Fruit fly (Drosophila melanogaster) whole organism, embryonic: ENCODE data around the gene CG15498.

ENCODE experiments used
- B-H2 ChIP-seq: fragments of 200-800 bp; sonication (Bioruptor generic); optimal IDR thresholded peaks from 2 replicates; lab custom pipeline; 2018; ENCODE audit warnings: missing biosample characterization, mild to moderate bottlenecking, missing genetic modification characterization
- CG10209 ChIP-seq: fragments of 200-800 bp; sonication (Bioruptor generic); optimal IDR thresholded peaks from 3 replicates; lab custom pipeline; 2017; ENCODE audit warnings: missing biosample characterization, mild to moderate bottlenecking, missing genetic modification characterization, missing genetic modification reagents
- CG10366 ChIP-seq: fragments of 200-800 bp; sonication (Bioruptor generic); IDR thresholded peaks from 2 replicates; pipeline ENCODE4 v1.3.6; 2022; ENCODE audit warnings: missing biosample characterization, missing genetic modification characterization
- CG11085 ChIP-seq: fragments of 200-800 bp; sonication (Bioruptor generic); IDR thresholded peaks from 2 replicates; pipeline ENCODE4 v1.3.6; 2022; ENCODE audit warnings: missing biosample characterization, missing genetic modification characterization
- CG12391 ChIP-seq: fragments of 200-800 bp; sonication (Bioruptor generic); optimal IDR thresholded peaks from 3 replicates; lab custom pipeline; 2018; ENCODE audit warnings: missing biosample characterization, mild to moderate bottlenecking, missing genetic modification characterization, moderate library complexity
- CG1529 ChIP-seq: fragments of 200-800 bp; sonication (Bioruptor generic); optimal IDR thresholded peaks from 3 replicates; lab custom pipeline; 2018; ENCODE audit warnings: missing biosample characterization, missing genetic modification characterization
- CG17568 ChIP-seq: fragments of 200-800 bp; sonication (Bioruptor generic); optimal IDR thresholded peaks from 2 replicates; lab custom pipeline; 2018; ENCODE audit warnings: missing biosample characterization, mild to moderate bottlenecking, missing genetic modification characterization, moderate library complexity
- CG17612 ChIP-seq: fragments of 200-800 bp; sonication (Bioruptor generic); IDR thresholded peaks from 2 replicates; pipeline ENCODE4 v1.3.6; 2022; ENCODE audit warnings: missing biosample characterization, missing genetic modification characterization
- CG31441 ChIP-seq: fragments of 200-800 bp; sonication (Bioruptor generic); IDR thresholded peaks from 2 replicates; pipeline ENCODE4 v1.3.6; 2022; ENCODE audit warnings: missing biosample characterization, missing genetic modification characterization
- CG32772 ChIP-seq: fragments of 200-800 bp; sonication (Bioruptor generic); IDR thresholded peaks from 2 replicates; pipeline ENCODE4 v1.3.6; 2022; ENCODE audit warnings: missing biosample characterization, missing genetic modification characterization
- CG34224 ChIP-seq: fragments of 200-800 bp; sonication (Bioruptor generic); IDR thresholded peaks from 3 replicates; pipeline ENCODE4 v1.3.6; 2022; ENCODE audit warnings: missing biosample characterization, missing genetic modification characterization; ENCODE audit not compliant: partially characterized antibody
- CG34376 ChIP-seq: fragments of 200-800 bp; sonication (Bioruptor generic); optimal IDR thresholded peaks from 2 replicates; lab custom pipeline; 2018; ENCODE audit warnings: missing biosample characterization, mild to moderate bottlenecking, missing genetic modification characterization
- CG3838 ChIP-seq: fragments of 200-800 bp; sonication (Bioruptor generic); optimal IDR thresholded peaks from 3 replicates; lab custom pipeline; 2016; ENCODE audit warnings: missing biosample characterization, missing genetic modification characterization
- CG4282 ChIP-seq: fragments of 200-800 bp; sonication (Bioruptor generic); optimal IDR thresholded peaks from 2 replicates; lab custom pipeline; 2016; ENCODE audit warnings: missing biosample characterization, missing genetic modification characterization
- CG6254 ChIP-seq: fragments of 200-800 bp; sonication (Bioruptor generic); optimal IDR thresholded peaks from 3 replicates; lab custom pipeline; 2017; ENCODE audit warnings: mild to moderate bottlenecking, missing biosample characterization, missing genetic modification reagents, missing genetic modification characterization
- CG8290 ChIP-seq, 3 experiments: fragments of 200-800 bp; sonication (Bioruptor generic); optimal IDR thresholded peaks; 2 replicates each; lab custom pipeline; 2016 to 2019; ENCODE audit warnings: missing biosample characterization in 3 of 3, missing genetic modification characterization in 3 of 3, mild to moderate bottlenecking in 2 of 3, moderate library complexity in 1 of 3
- CG9727 ChIP-seq: fragments of 200-800 bp; sonication (Bioruptor generic); optimal IDR thresholded peaks from 3 replicates; lab custom pipeline; 2017; ENCODE audit warnings: missing biosample characterization, mild to moderate bottlenecking, missing genetic modification characterization
- CG9797 ChIP-seq: fragments of 200-800 bp; sonication (Bioruptor generic); optimal IDR thresholded peaks from 3 replicates; lab custom pipeline; 2018; ENCODE audit warnings: missing biosample characterization, mild to moderate bottlenecking, missing genetic modification characterization
- Camta ChIP-seq: fragments of 200-800 bp; sonication (Bioruptor generic); optimal IDR thresholded peaks from 2 replicates; lab custom pipeline; 2016; ENCODE audit warnings: missing biosample characterization, missing genetic modification characterization
- D19B ChIP-seq: fragments of 200-800 bp; sonication (Bioruptor generic); optimal IDR thresholded peaks from 2 replicates; lab custom pipeline; 2017; ENCODE audit warnings: missing biosample characterization, mild to moderate bottlenecking, missing genetic modification characterization
- Eip74EF ChIP-seq, 2 experiments: fragments of 200-800 bp in 1 of 2; fragments of >200 bp in 1 of 2; sonication (Bioruptor generic) in 1 of 2; optimal IDR thresholded peaks; 2 replicates each; lab custom pipeline; 2017 to 2019; ENCODE audit warnings: missing biosample characterization in 2 of 2, missing genetic modification characterization in 2 of 2, mild to moderate bottlenecking in 1 of 2, moderate library complexity in 1 of 2
- Gsc ChIP-seq: fragments of 200-800 bp; sonication (Bioruptor generic); IDR thresholded peaks from 2 replicates; pipeline ENCODE4 v1.3.6; 2022; ENCODE audit warnings: missing biosample characterization, missing genetic modification characterization
- HmgD ChIP-seq: fragments of 200-800 bp; sonication (Bioruptor generic); optimal IDR thresholded peaks from 3 replicates; lab custom pipeline; 2016; ENCODE audit warnings: missing biosample characterization, missing genetic modification characterization
- Hr51 ChIP-seq, 2 experiments: fragments of 200-800 bp; sonication (Bioruptor generic); optimal IDR thresholded peaks; 2 replicates in 1 of 2; 3 replicates in 1 of 2; lab custom pipeline; 2016 to 2018; ENCODE audit warnings: missing biosample characterization in 2 of 2, missing genetic modification characterization in 2 of 2, mild to moderate bottlenecking in 1 of 2, moderate library complexity in 1 of 2
- MBD-R2 ChIP-seq: fragments of 200-800 bp; sonication (Bioruptor generic); IDR thresholded peaks from 2 replicates; pipeline ENCODE4 v1.3.6; 2022; ENCODE audit warnings: missing biosample characterization, missing genetic modification characterization
- Mes4 ChIP-seq: fragments of 200-800 bp; sonication (Bioruptor generic); optimal IDR thresholded peaks from 2 replicates; lab custom pipeline; 2016; ENCODE audit warnings: missing biosample characterization, missing genetic modification characterization
- Mrtf ChIP-seq: fragments of 200-800 bp; sonication (Bioruptor generic); IDR thresholded peaks from 3 replicates; pipeline ENCODE4 v1.3.6; 2022; ENCODE audit warnings: missing biosample characterization, missing genetic modification characterization
- Neu2 ChIP-seq: fragments of 200-800 bp; sonication (Bioruptor generic); optimal IDR thresholded peaks from 3 replicates; lab custom pipeline; 2016; ENCODE audit warnings: missing biosample characterization, missing genetic modification characterization, borderline replicate concordance
- Opbp ChIP-seq: fragments of 200-800 bp; sonication (Bioruptor generic); IDR thresholded peaks from 3 replicates; pipeline ENCODE4 v1.3.6; 2022; ENCODE audit warnings: missing biosample characterization, missing genetic modification characterization; ENCODE audit not compliant: partially characterized antibody
- Rx ChIP-seq: fragments of 200-800 bp; sonication (Bioruptor generic); IDR thresholded peaks from 2 replicates; pipeline ENCODE4 v1.3.6; 2022; ENCODE audit warnings: missing biosample characterization, missing genetic modification characterization
- Sox100B ChIP-seq: fragments of 200-800 bp; sonication (Bioruptor generic); optimal IDR thresholded peaks from 3 replicates; lab custom pipeline; 2018; ENCODE audit warnings: missing biosample characterization, mild to moderate bottlenecking, missing genetic modification characterization
- YL-1 ChIP-seq: fragments of 200-800 bp; sonication (Bioruptor generic); optimal IDR thresholded peaks from 3 replicates; lab custom pipeline; 2017; ENCODE audit warnings: missing biosample characterization, mild to moderate bottlenecking, missing genetic modification characterization
- al ChIP-seq: fragments of 200-800 bp; sonication (Bioruptor generic); IDR thresholded peaks from 2 replicates; pipeline ENCODE4 v1.3.6; 2022; ENCODE audit warnings: missing biosample characterization, missing genetic modification characterization
- ash1 ChIP-seq: fragments of 200-800 bp; sonication (Bioruptor generic); optimal IDR thresholded peaks from 2 replicates; lab custom pipeline; 2018; ENCODE audit warnings: missing biosample characterization, mild to moderate bottlenecking, missing genetic modification characterization
- ato ChIP-seq: fragments of 200-800 bp; sonication (Bioruptor generic); IDR thresholded peaks from 2 replicates; pipeline ENCODE4 v1.3.6; 2022; ENCODE audit warnings: missing biosample characterization, missing genetic modification characterization; ENCODE audit not compliant: partially characterized antibody
- her ChIP-seq: fragments of 200-800 bp; sonication (Bioruptor generic); optimal IDR thresholded peaks from 2 replicates; lab custom pipeline; 2016; ENCODE audit warnings: missing biosample characterization, missing genetic modification characterization
- kah ChIP-seq: fragments of 200-800 bp; sonication (Bioruptor generic); optimal IDR thresholded peaks from 2 replicates; lab custom pipeline; 2018; ENCODE audit warnings: missing biosample characterization, mild to moderate bottlenecking, missing genetic modification characterization
- lbe ChIP-seq: fragments of 200-800 bp; sonication (Bioruptor generic); optimal IDR thresholded peaks from 2 replicates; lab custom pipeline; 2016; ENCODE audit warnings: missing biosample characterization, mild to moderate bottlenecking, missing genetic modification characterization
- org-1 ChIP-seq: fragments of 200-800 bp; sonication (Bioruptor generic); optimal IDR thresholded peaks from 2 replicates; lab custom pipeline; 2017; ENCODE audit warnings: missing biosample characterization, missing genetic modification characterization
- pho ChIP-seq: fragments of 200-800 bp; sonication (Bioruptor generic); optimal IDR thresholded peaks from 2 replicates; lab custom pipeline; 2016; ENCODE audit warnings: missing biosample characterization, missing genetic modification characterization
- pita ChIP-seq: fragments of 200-800 bp; sonication (Bioruptor generic); optimal IDR thresholded peaks from 2 replicates; lab custom pipeline; 2017; ENCODE audit warnings: missing biosample characterization, mild to moderate bottlenecking, missing genetic modification characterization
- repo ChIP-seq: fragments of 200-800 bp; sonication (Bioruptor generic); optimal IDR thresholded peaks from 2 replicates; lab custom pipeline; 2016; ENCODE audit warnings: missing biosample characterization, missing genetic modification characterization
- rib ChIP-seq: fragments of 200-800 bp; sonication (Bioruptor generic); IDR thresholded peaks from 2 replicates; pipeline ENCODE4 v1.3.6; 2022; ENCODE audit warnings: missing biosample characterization, missing genetic modification characterization
- scrt ChIP-seq: fragments of 200-800 bp; sonication (Bioruptor generic); optimal IDR thresholded peaks from 2 replicates; lab custom pipeline; 2018; ENCODE audit warnings: missing biosample characterization, mild to moderate bottlenecking, missing genetic modification characterization, moderate library complexity
- slbo ChIP-seq: fragments of 200-800 bp; sonication (Bioruptor generic); IDR thresholded peaks from 2 replicates; pipeline ENCODE4 v1.3.6; 2022; ENCODE audit warnings: missing biosample characterization, missing genetic modification characterization
- slp2 ChIP-seq: fragments of 200-800 bp; sonication (Bioruptor generic); optimal IDR thresholded peaks from 2 replicates; lab custom pipeline; 2016; ENCODE audit warnings: missing biosample characterization, missing genetic modification characterization
- so ChIP-seq: fragments of 200-800 bp; sonication (Bioruptor generic); IDR thresholded peaks from 3 replicates; pipeline ENCODE4 v1.3.6; 2022; ENCODE audit warnings: missing biosample characterization, missing genetic modification characterization
- vnd ChIP-seq: fragments of 200-800 bp; sonication (Bioruptor generic); IDR thresholded peaks from 3 replicates; pipeline ENCODE4 v1.3.6; 2022; ENCODE audit warnings: missing biosample characterization, missing genetic modification characterization; ENCODE audit not compliant: partially characterized antibody

CG15498 gene

dm6 chr3R:21534697-21535676 is 34.0 kb downstream of the CG15498 start (continued):
- no peak for TF ChIP-seq CG8290 (GFP tag; optimal IDR thresholded peaks at IDR 0.05; lab: Kevin White, UChicago)
- TF ChIP-seq CG8290 (tag; optimal IDR thresholded peaks at IDR 0.05; lab: Kevin White, UChicago) = no peak
- TF ChIP-seq CG9727 (GFP tag; lab: Kevin White, UChicago) = peak; percentile 61
- TF ChIP-seq CG9797 (GFP tag; lab: Kevin White, UChicago) = no peak
- TF ChIP-seq ash1 (GFP tag; lab: Kevin White, UChicago) = no peak
- no peak for TF ChIP-seq Mes4 (GFP tag; lab: Kevin White, UChicago)
- TF ChIP-seq scrt = no peak
- TF ChIP-seq Camta (GFP tag; lab: Kevin White, UChicago) = no peak
- TF ChIP-seq CG10209 (GFP tag; lab: Kevin White, UChicago) = no peak
- TF ChIP-seq pita (GFP tag; lab: Kevin White, UChicago) = no peak
- TF ChIP-seq ato (GFP tag; lab: Robert Waterston, UW) = no peak
- no peak for TF ChIP-seq Gsc
- no peak for TF ChIP-seq CG6254 (GFP tag; lab: Kevin White, UChicago)
- no peak for TF ChIP-seq repo (GFP tag; lab: Kevin White, UChicago)
- no peak for TF ChIP-seq Hr51 (GFP tag; optimal IDR thresholded peaks at IDR 0.05; lab: Kevin White, UChicago)
- TF ChIP-seq B-H2 (GFP tag; lab: Kevin White, UChicago) = no peak
- no peak for TF ChIP-seq slbo (GFP tag; lab: Robert Waterston, UW)
- no peak for TF ChIP-seq CG34376 (GFP tag; lab: Kevin White, UChicago)
- TF ChIP-seq org-1 = no peak
- TF ChIP-seq CG17612 (GFP tag; lab: Robert Waterston, UW) = no peak
- no peak for TF ChIP-seq CG32772 (GFP tag; lab: Robert Waterston, UW)
- TF ChIP-seq rib (GFP tag; lab: Robert Waterston, UW) = no peak
- no peak for TF ChIP-seq CG1529 (GFP tag; lab: Kevin White, UChicago)
- TF ChIP-seq D19B (GFP tag; lab: Kevin White, UChicago) = no peak
- peak; percentile 23 for TF ChIP-seq Sox100B (GFP tag; lab: Kevin White, UChicago)
- TF ChIP-seq vnd = no peak
- no peak for TF ChIP-seq Opbp (GFP tag; lab: Robert Waterston, UW)
- no peak for TF ChIP-seq al (GFP tag; lab: Robert Waterston, UW)
- no peak for TF ChIP-seq HmgD (GFP tag; lab: Kevin White, UChicago)
- TF ChIP-seq MBD-R2 (GFP tag; lab: Robert Waterston, UW) = no peak
- no peak for TF ChIP-seq Eip74EF (GFP tag; optimal IDR thresholded peaks at IDR 0.05; lab: Kevin White, UChicago)
- no peak for TF ChIP-seq CG34224 (GFP tag; lab: Robert Waterston, UW)
- TF ChIP-seq CG3838 = no peak
- no peak for TF ChIP-seq pho (GFP tag; lab: Kevin White, UChicago)
- TF ChIP-seq kah (GFP tag; lab: Kevin White, UChicago) = no peak
- no peak for TF ChIP-seq CG11085
- TF ChIP-seq her (GFP tag; lab: Kevin White, UChicago) = no peak
- no peak for TF ChIP-seq Rx (GFP tag; lab: Robert Waterston, UW)
- peak; percentile 25 for TF ChIP-seq CG12391 (tag; lab: Kevin White, UChicago)
- no peak for TF ChIP-seq so (GFP tag; lab: Robert Waterston, UW)
- no peak for TF ChIP-seq YL-1
- no peak for TF ChIP-seq lbe (GFP tag; lab: Kevin White, UChicago)
- no peak for TF ChIP-seq CG4282
- TF ChIP-seq CG17568 (GFP tag; lab: Kevin White, UChicago) = no peak
- TF ChIP-seq Neu2 (GFP tag; lab: Kevin White, UChicago) = no peak
- no peak for TF ChIP-seq slp2 (GFP tag; lab: Kevin White, UChicago)
- TF ChIP-seq CG10366 (GFP tag; lab: Robert Waterston, UW) = no peak
- TF ChIP-seq Mrtf = no peak
- 0 out of 2 replicates have a peak, but pooled peaks have one; percentile 35 for TF ChIP-seq CG31441 (GFP tag; lab: Robert Waterston, UW)
